ENCODE assay signal across 1 fruit fly cellular context in genomic region chr2L:3532973-3533525, dm6.
A peak's percentile ranks its signal among the peaks of the same experiment; 100 is the strongest.
TF ChIP-seq lines count a peak whose summit lies in the region.

No protein-coding gene starts in this region.

TF ChIP-seq in whole organism, embryonic, 481 proteins besides CTCF, POLR2A, EP300 and RAD21 (continued from another document and continues in another):
- TF ChIP-seq CG7987 (GFP tag; optimal IDR thresholded peaks at IDR 0.05; lab: Kevin White, UChicago): no peak
- no peak for TF ChIP-seq usp (GFP tag; optimal IDR thresholded peaks at IDR 0.05; lab: Kevin White, UChicago)
- TF ChIP-seq CG10979 (tag; optimal IDR thresholded peaks at IDR 0.05; lab: Kevin White, UChicago): peak; percentile 73
- TF ChIP-seq pfk (GFP tag; optimal IDR thresholded peaks at IDR 0.05; lab: Kevin White, UChicago): no peak
- TF ChIP-seq CG2678 (tag; optimal IDR thresholded peaks at IDR 0.05; lab: Kevin White, UChicago): peak; percentile 21
- TF ChIP-seq insv (GFP tag; optimal IDR thresholded peaks at IDR 0.05; lab: Kevin White, UChicago): no peak
- peak; percentile 59 for TF ChIP-seq zf30C (GFP tag; optimal IDR thresholded peaks at IDR 0.05; lab: Kevin White, UChicago)
- no peak for TF ChIP-seq kah (GFP tag; optimal IDR thresholded peaks at IDR 0.05; lab: Kevin White, UChicago)
- peak; percentile 10 for TF ChIP-seq repo (GFP tag; optimal IDR thresholded peaks at IDR 0.05; lab: Kevin White, UChicago)
- TF ChIP-seq HLHmδ (GFP tag; optimal IDR thresholded peaks at IDR 0.05; lab: Kevin White, UChicago): no peak
- TF ChIP-seq grau (tag; optimal IDR thresholded peaks at IDR 0.05; lab: Kevin White, UChicago): peak; percentile 26
- no peak for TF ChIP-seq CG16779 (GFP tag; IDR thresholded peaks at IDR 0.05; lab: Robert Waterston, UW)
- TF ChIP-seq E2f1 (GFP tag; IDR thresholded peaks at IDR 0.05; lab: Robert Waterston, UW): 0 out of 2 replicates have a peak, but pooled peaks have one; percentile 22
- peak; percentile 4 for TF ChIP-seq Mad (GFP tag; optimal IDR thresholded peaks at IDR 0.05; lab: Kevin White, UChicago)
- no peak for TF ChIP-seq pros (GFP tag; optimal IDR thresholded peaks at IDR 0.05; lab: Kevin White, UChicago)
- no peak for TF ChIP-seq CG6272 (GFP tag; IDR thresholded peaks at IDR 0.05; lab: Robert Waterston, UW)
- no peak for TF ChIP-seq knrl (GFP tag; IDR thresholded peaks at IDR 0.05; lab: Robert Waterston, UW; ENCODE audit: partially characterized antibody)
- no peak for TF ChIP-seq NK7.1 (GFP tag; optimal IDR thresholded peaks at IDR 0.05; lab: Kevin White, UChicago)
- TF ChIP-seq gsb-n (tag; optimal IDR thresholded peaks at IDR 0.05; lab: Kevin White, UChicago): peak; percentile 36
- no peak for TF ChIP-seq br (optimal IDR thresholded peaks at IDR 0.05; lab: Kevin White, UChicago)
- TF ChIP-seq Fer1 (GFP tag; optimal IDR thresholded peaks at IDR 0.05; lab: Kevin White, UChicago): no peak
- TF ChIP-seq org-1 (GFP tag; optimal IDR thresholded peaks at IDR 0.05; lab: Kevin White, UChicago): peak; percentile 24
- no peak for TF ChIP-seq CG5180 (GFP tag; optimal IDR thresholded peaks at IDR 0.05; lab: Kevin White, UChicago)
- TF ChIP-seq pzg (GFP tag; optimal IDR thresholded peaks at IDR 0.05; lab: Kevin White, UChicago): no peak
- TF ChIP-seq CG14441 (GFP tag; IDR thresholded peaks at IDR 0.05; lab: Robert Waterston, UW): no peak
- TF ChIP-seq cato (GFP tag; optimal IDR thresholded peaks at IDR 0.05; lab: Kevin White, UChicago; ENCODE audit: borderline replicate concordance): no peak
- TF ChIP-seq wor (GFP tag; IDR thresholded peaks at IDR 0.05; lab: Robert Waterston, UW): no peak
- peak; percentile 76 for TF ChIP-seq Elba2 (GFP tag; optimal IDR thresholded peaks at IDR 0.05; lab: Kevin White, UChicago)
- TF ChIP-seq zen (tag; optimal IDR thresholded peaks at IDR 0.05; lab: Kevin White, UChicago): peak; percentile 94
- TF ChIP-seq CoRest (tag; optimal IDR thresholded peaks at IDR 0.05; lab: Kevin White, UChicago): peak; percentile 26
- TF ChIP-seq Doc2 (GFP tag; IDR thresholded peaks at IDR 0.05; lab: Robert Waterston, UW): no peak
- TF ChIP-seq crc (GFP tag; optimal IDR thresholded peaks at IDR 0.05; lab: Kevin White, UChicago): no peak
- TF ChIP-seq Meics (GFP tag; optimal IDR thresholded peaks at IDR 0.05; lab: Kevin White, UChicago): no peak
- TF ChIP-seq slp2 (GFP tag; optimal IDR thresholded peaks at IDR 0.05; lab: Kevin White, UChicago): peak; percentile 44
- TF ChIP-seq ash1 (GFP tag; optimal IDR thresholded peaks at IDR 0.05; lab: Kevin White, UChicago): no peak
- peak; percentile 54 for TF ChIP-seq az2 (GFP tag; optimal IDR thresholded peaks at IDR 0.05; lab: Kevin White, UChicago)
- TF ChIP-seq ftz-f1 (GFP tag; optimal IDR thresholded peaks at IDR 0.05; lab: Kevin White, UChicago): no peak
- TF ChIP-seq ro (GFP tag; IDR thresholded peaks at IDR 0.05; lab: Robert Waterston, UW): no peak
- no peak for TF ChIP-seq Hr78 (GFP tag; optimal IDR thresholded peaks at IDR 0.05; lab: Kevin White, UChicago)
- TF ChIP-seq dati (GFP tag; IDR thresholded peaks at IDR 0.05; lab: Robert Waterston, UW): no peak
- TF ChIP-seq unpg (GFP tag; optimal IDR thresholded peaks at IDR 0.05; lab: Kevin White, UChicago): peak; percentile 56
- TF ChIP-seq CG15269 (tag; optimal IDR thresholded peaks at IDR 0.05; lab: Kevin White, UChicago): no peak
- peak; percentile 69 for TF ChIP-seq CG2712 (tag; optimal IDR thresholded peaks at IDR 0.05; lab: Kevin White, UChicago)
- TF ChIP-seq CG4730 (GFP tag; IDR thresholded peaks at IDR 0.05; lab: Robert Waterston, UW): peak; percentile 37; the same call in 1 of the 2 replicates
- peak; percentile 34 for TF ChIP-seq CG3065 (GFP tag; optimal IDR thresholded peaks at IDR 0.05; lab: Kevin White, UChicago)
- no peak for TF ChIP-seq Camta (GFP tag; optimal IDR thresholded peaks at IDR 0.05; lab: Kevin White, UChicago)
- no peak for TF ChIP-seq CG34224 (GFP tag; IDR thresholded peaks at IDR 0.05; lab: Robert Waterston, UW; ENCODE audit: partially characterized antibody)
- TF ChIP-seq eve (GFP tag; optimal IDR thresholded peaks at IDR 0.05; lab: Kevin White, UChicago): peak in 1 of 2 experiments; percentile 94
- TF ChIP-seq CG10654 (GFP tag; optimal IDR thresholded peaks at IDR 0.05; lab: Kevin White, UChicago): no peak
- TF ChIP-seq CG8359 (GFP tag; optimal IDR thresholded peaks at IDR 0.05; lab: Kevin White, UChicago; ENCODE audit: borderline replicate concordance): no peak
- TF ChIP-seq CG4424 (GFP tag; optimal IDR thresholded peaks at IDR 0.05; lab: Kevin White, UChicago): peak; percentile 61
- TF ChIP-seq nom (GFP tag; optimal IDR thresholded peaks at IDR 0.05; lab: Kevin White, UChicago): no peak
- 0 out of 3 replicates have a peak, but pooled peaks have one; percentile 40 for TF ChIP-seq Mrtf (GFP tag; IDR thresholded peaks at IDR 0.05; lab: Robert Waterston, UW)
- TF ChIP-seq CG1603 (tag; optimal IDR thresholded peaks at IDR 0.05; lab: Kevin White, UChicago): peak; percentile 72
- TF ChIP-seq CG1832 (GFP tag; optimal IDR thresholded peaks at IDR 0.05; lab: Kevin White, UChicago): no peak
- peak; percentile 28 for TF ChIP-seq CG1602 (GFP tag; optimal IDR thresholded peaks at IDR 0.05; lab: Kevin White, UChicago)
- TF ChIP-seq CG3163 (GFP tag; optimal IDR thresholded peaks at IDR 0.05; lab: Kevin White, UChicago): peak; percentile 7
- no peak for TF ChIP-seq CG13894 (tag; optimal IDR thresholded peaks at IDR 0.05; lab: Kevin White, UChicago)
- peak; percentile 82 for TF ChIP-seq dmrt11E (tag; optimal IDR thresholded peaks at IDR 0.05; lab: Kevin White, UChicago)
- peak; percentile 11 for TF ChIP-seq nerfin-1 (tag; optimal IDR thresholded peaks at IDR 0.05; lab: Kevin White, UChicago)
- no peak for TF ChIP-seq Jarid2 (GFP tag; optimal IDR thresholded peaks at IDR 0.05; lab: Kevin White, UChicago)
- no peak for TF ChIP-seq CG32532 (GFP tag; IDR thresholded peaks at IDR 0.05; lab: Robert Waterston, UW)
- no peak for TF ChIP-seq unc-4 (GFP tag; IDR thresholded peaks at IDR 0.05; lab: Robert Waterston, UW; ENCODE audit: partially characterized antibody)
- peak; percentile 52 for TF ChIP-seq chn (GFP tag; optimal IDR thresholded peaks at IDR 0.05; lab: Kevin White, UChicago)
- no peak for TF ChIP-seq jigr1 (GFP tag; IDR thresholded peaks at IDR 0.05; lab: Robert Waterston, UW)
- TF ChIP-seq CG13424 (tag; optimal IDR thresholded peaks at IDR 0.05; lab: Kevin White, UChicago): peak; percentile 4
- no peak for TF ChIP-seq Dbx (GFP tag; IDR thresholded peaks at IDR 0.05; lab: Robert Waterston, UW)
- TF ChIP-seq CG33557 (GFP tag; optimal IDR thresholded peaks at IDR 0.05; lab: Kevin White, UChicago): no peak
- TF ChIP-seq CG15514 (GFP tag; optimal IDR thresholded peaks at IDR 0.05; lab: Kevin White, UChicago): no peak
- TF ChIP-seq ewg (GFP tag; optimal IDR thresholded peaks at IDR 0.05; lab: Kevin White, UChicago): no peak
- peak; percentile 98 for TF ChIP-seq CG15479 (GFP tag; optimal IDR thresholded peaks at IDR 0.05; lab: Kevin White, UChicago)
- TF ChIP-seq pnt (GFP tag; optimal IDR thresholded peaks at IDR 0.05; lab: Kevin White, UChicago): peak; percentile 55
- TF ChIP-seq CG13287 (GFP tag; IDR thresholded peaks at IDR 0.05; lab: Robert Waterston, UW; ENCODE audit: partially characterized antibody): no peak
- TF ChIP-seq Nf-YC (tag; optimal IDR thresholded peaks at IDR 0.05; lab: Kevin White, UChicago): no peak
- TF ChIP-seq amos (GFP tag; IDR thresholded peaks at IDR 0.05; lab: Robert Waterston, UW; ENCODE audit: partially characterized antibody): no peak
- no peak for TF ChIP-seq CG10274 (GFP tag; optimal IDR thresholded peaks at IDR 0.05; lab: Kevin White, UChicago)
- peak; percentile 21 for TF ChIP-seq CG1792 (GFP tag; optimal IDR thresholded peaks at IDR 0.05; lab: Kevin White, UChicago)
- no peak for TF ChIP-seq tap (tag; optimal IDR thresholded peaks at IDR 0.05; lab: Kevin White, UChicago)
- peak; percentile 70 for TF ChIP-seq Antp (GFP tag; optimal IDR thresholded peaks at IDR 0.05; lab: Kevin White, UChicago)
- no peak for TF ChIP-seq CG17186 (GFP tag; optimal IDR thresholded peaks at IDR 0.05; lab: Kevin White, UChicago)
- 0 out of 3 replicates have a peak, but pooled peaks have one; percentile 40 for TF ChIP-seq croc (GFP tag; conservative IDR thresholded peaks at IDR 0.05; lab: Robert Waterston, UW)
- no peak for TF ChIP-seq Atf6 (GFP tag; IDR thresholded peaks at IDR 0.05; lab: Robert Waterston, UW)
- TF ChIP-seq stc (GFP tag; IDR thresholded peaks at IDR 0.05; lab: Robert Waterston, UW): 0 out of 2 replicates have a peak, but pooled peaks have one; percentile 18
- TF ChIP-seq CG13624 (GFP tag; optimal IDR thresholded peaks at IDR 0.05; lab: Kevin White, UChicago): no peak
- TF ChIP-seq her (GFP tag; optimal IDR thresholded peaks at IDR 0.05; lab: Kevin White, UChicago): peak; percentile 15
- TF ChIP-seq NC2β (GFP tag; optimal IDR thresholded peaks at IDR 0.05; lab: Kevin White, UChicago): peak; percentile 55
- TF ChIP-seq mam (GFP tag; optimal IDR thresholded peaks at IDR 0.05; lab: Kevin White, UChicago): no peak
- TF ChIP-seq CG11247 (GFP tag; IDR thresholded peaks at IDR 0.05; lab: Robert Waterston, UW): no peak
- TF ChIP-seq run (tag; optimal IDR thresholded peaks at IDR 0.05; lab: Kevin White, UChicago): no peak
- no peak for TF ChIP-seq seq (GFP tag; IDR thresholded peaks at IDR 0.05; lab: Robert Waterston, UW)
- TF ChIP-seq lilli (GFP tag; optimal IDR thresholded peaks at IDR 0.05; lab: Kevin White, UChicago): peak; percentile 42
- no peak; the same call in 1 of the 2 replicates for TF ChIP-seq CG10366 (GFP tag; IDR thresholded peaks at IDR 0.05; lab: Robert Waterston, UW)
- no peak for TF ChIP-seq ken (GFP tag; IDR thresholded peaks at IDR 0.05; lab: Robert Waterston, UW)
- no peak for TF ChIP-seq CG5953 (GFP tag; IDR thresholded peaks at IDR 0.05; lab: Robert Waterston, UW)
- peak; percentile 54 for TF ChIP-seq CG12391 (tag; optimal IDR thresholded peaks at IDR 0.05; lab: Kevin White, UChicago)
- no peak for TF ChIP-seq sd (tag; optimal IDR thresholded peaks at IDR 0.05; lab: Kevin White, UChicago)
- peak; percentile 84 for TF ChIP-seq CG8765 (GFP tag; IDR thresholded peaks at IDR 0.05; lab: Robert Waterston, UW)
- no peak; the same call in 1 of the 2 replicates for TF ChIP-seq MBD-R2 (GFP tag; IDR thresholded peaks at IDR 0.05; lab: Robert Waterston, UW)
- peak; percentile 8 for TF ChIP-seq CG9437 (GFP tag; optimal IDR thresholded peaks at IDR 0.05; lab: Kevin White, UChicago)
- no peak for TF ChIP-seq B-H2 (GFP tag; optimal IDR thresholded peaks at IDR 0.05; lab: Kevin White, UChicago)
- no peak for TF ChIP-seq CG30020 (tag; optimal IDR thresholded peaks at IDR 0.05; lab: Kevin White, UChicago)
- TF ChIP-seq sug (tag; optimal IDR thresholded peaks at IDR 0.05; lab: Kevin White, UChicago): no peak
- peak; percentile 46 for TF ChIP-seq CG30403 (GFP tag; optimal IDR thresholded peaks at IDR 0.05; lab: Kevin White, UChicago)
- no peak for TF ChIP-seq MESR4 (GFP tag; optimal IDR thresholded peaks at IDR 0.05; lab: Kevin White, UChicago)
- TF ChIP-seq tup (GFP tag; optimal IDR thresholded peaks at IDR 0.05; lab: Kevin White, UChicago): no peak
- TF ChIP-seq tll (GFP tag; optimal IDR thresholded peaks at IDR 0.05; lab: Kevin White, UChicago): peak; percentile 36 to 77
- TF ChIP-seq D19A (tag; optimal IDR thresholded peaks at IDR 0.05; lab: Kevin White, UChicago): peak; percentile 41
- TF ChIP-seq odd (GFP tag; optimal IDR thresholded peaks at IDR 0.05; lab: Kevin White, UChicago): no peak
- no peak for TF ChIP-seq oc (tag; optimal IDR thresholded peaks at IDR 0.05; lab: Kevin White, UChicago)
- TF ChIP-seq ATbp (GFP tag; optimal IDR thresholded peaks at IDR 0.05; lab: Kevin White, UChicago): peak; percentile 11
- peak; percentile 45 for TF ChIP-seq CG12155 (GFP tag; optimal IDR thresholded peaks at IDR 0.05; lab: Kevin White, UChicago)
- TF ChIP-seq wek (GFP tag; optimal IDR thresholded peaks at IDR 0.05; lab: Kevin White, UChicago): no peak
- peak; percentile 43 for TF ChIP-seq twi (tag; optimal IDR thresholded peaks at IDR 0.05; lab: Kevin White, UChicago)
- TF ChIP-seq Doc3 (GFP tag; IDR thresholded peaks at IDR 0.05; lab: Robert Waterston, UW; ENCODE audit: partially characterized antibody): no peak
- no peak for TF ChIP-seq B-H1 (GFP tag; IDR thresholded peaks at IDR 0.05; lab: Robert Waterston, UW)
- TF ChIP-seq lbe (GFP tag; optimal IDR thresholded peaks at IDR 0.05; lab: Kevin White, UChicago): no peak
- no peak for TF ChIP-seq vnd (GFP tag; IDR thresholded peaks at IDR 0.05; lab: Robert Waterston, UW; ENCODE audit: partially characterized antibody)
- peak; percentile 65 for TF ChIP-seq CG16815 (GFP tag; optimal IDR thresholded peaks at IDR 0.05; lab: Kevin White, UChicago)
- TF ChIP-seq pho (GFP tag; optimal IDR thresholded peaks at IDR 0.05; lab: Kevin White, UChicago): no peak
- no peak for TF ChIP-seq p53 (GFP tag; optimal IDR thresholded peaks at IDR 0.05; lab: Kevin White, UChicago)
- peak; percentile 79 for TF ChIP-seq ara (GFP tag; IDR thresholded peaks at IDR 0.05; lab: Robert Waterston, UW)
- TF ChIP-seq pb (GFP tag; optimal IDR thresholded peaks at IDR 0.05; lab: Kevin White, UChicago): no peak
- TF ChIP-seq Pdp1 (GFP tag; optimal IDR thresholded peaks at IDR 0.05; lab: Kevin White, UChicago): peak; percentile 45 to 59
- no peak for TF ChIP-seq CG14050 (GFP tag; IDR thresholded peaks at IDR 0.05; lab: Robert Waterston, UW)
- TF ChIP-seq disco-r (GFP tag; optimal IDR thresholded peaks at IDR 0.05; lab: Kevin White, UChicago): no peak
- no peak for TF ChIP-seq Bgb (GFP tag; IDR thresholded peaks at IDR 0.05; lab: Robert Waterston, UW; ENCODE audit: partially characterized antibody)
- TF ChIP-seq lab (GFP tag; optimal IDR thresholded peaks at IDR 0.05; lab: Kevin White, UChicago): no peak
- no peak for TF ChIP-seq Dref (GFP tag; IDR thresholded peaks at IDR 0.05; lab: Robert Waterston, UW)
- peak; percentile 56 for TF ChIP-seq Oli (tag; optimal IDR thresholded peaks at IDR 0.05; lab: Kevin White, UChicago)
- TF ChIP-seq Sin3A (optimal IDR thresholded peaks at IDR 0.05; lab: Kevin White, UChicago): no peak
- TF ChIP-seq CG10431 (GFP tag; optimal IDR thresholded peaks at IDR 0.05; lab: Kevin White, UChicago): no peak
- TF ChIP-seq CG13775 (GFP tag; optimal IDR thresholded peaks at IDR 0.05; lab: Kevin White, UChicago): peak; percentile 57
- peak; percentile 40 for TF ChIP-seq Atf-2 (GFP tag; optimal IDR thresholded peaks at IDR 0.05; lab: Kevin White, UChicago)
- peak; percentile 22 for TF ChIP-seq CG2875 (GFP tag; optimal IDR thresholded peaks at IDR 0.05; lab: Kevin White, UChicago)
- peak; percentile 67 for TF ChIP-seq gem (tag; optimal IDR thresholded peaks at IDR 0.05; lab: Kevin White, UChicago)
